Fruit fly (Drosophila melanogaster): ENCODE measurements around the gene CG9231.

Gene CG9231

DNA sequence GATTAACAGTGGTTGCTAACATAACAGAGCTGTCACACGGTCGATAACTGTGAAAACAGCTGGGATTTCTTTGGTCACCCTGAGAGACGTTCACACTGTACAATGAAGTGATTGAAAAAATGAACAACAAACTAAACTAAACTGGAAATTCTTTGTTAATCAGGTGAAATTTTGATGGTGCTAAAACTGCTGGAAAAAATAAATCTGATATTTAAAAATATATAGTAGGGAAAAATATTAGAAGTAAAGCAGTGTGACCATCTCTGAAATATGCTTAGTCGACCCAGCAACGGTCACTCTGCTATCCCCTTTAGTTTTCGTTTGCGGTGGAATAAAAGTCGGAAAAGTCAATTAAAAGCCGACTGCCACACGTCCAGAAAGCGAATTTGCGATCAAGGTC lies at the start of gene CG9231, which contains the start of gene CG9330:
TSS of gene CG9231 (minus strand) at position 25 of the 400 bp plus-strand sequence.
TSS of gene CG9330 (plus strand) at position 275 of the 400 bp plus-strand sequence.
- no peak for TF ChIP-seq CTCF (optimal IDR thresholded peaks at IDR 0.05)
- TF ChIP-seq CG8478 (optimal IDR thresholded peaks at IDR 0.05): no peak

DNA sequence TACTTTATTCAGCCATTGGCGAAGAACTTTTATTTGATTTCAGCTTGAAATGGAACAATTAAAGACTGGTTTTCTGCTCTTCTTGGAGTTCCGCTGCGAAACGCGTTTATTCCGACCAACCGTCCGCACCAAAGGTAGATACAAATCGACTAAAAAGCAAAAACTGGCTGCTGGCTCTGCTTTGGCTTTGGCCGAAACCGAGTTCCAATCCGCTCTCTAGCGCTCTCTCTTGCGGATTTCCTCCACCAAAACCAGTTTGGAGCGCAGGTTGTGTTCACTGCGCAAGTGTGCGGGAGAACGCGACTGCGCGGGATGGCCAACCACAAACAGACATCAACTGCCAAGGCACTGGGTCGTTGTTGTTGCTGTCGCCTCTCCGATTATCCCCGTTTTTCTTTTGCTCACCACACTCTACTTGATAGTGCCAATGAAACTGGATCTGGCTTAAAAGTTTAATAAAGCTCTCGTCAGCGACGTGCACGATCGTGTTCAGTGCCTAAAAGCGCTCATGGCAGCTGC lies 49.7 kb upstream of the CG9231 start, which contains the start of gene wnd:
TSS of gene wnd (minus strand) at position 306 of the 519 bp plus-strand sequence.
- no peak for TF ChIP-seq CTCF (optimal IDR thresholded peaks at IDR 0.05)
- no peak for TF ChIP-seq CG8478 (optimal IDR thresholded peaks at IDR 0.05)

DNA sequence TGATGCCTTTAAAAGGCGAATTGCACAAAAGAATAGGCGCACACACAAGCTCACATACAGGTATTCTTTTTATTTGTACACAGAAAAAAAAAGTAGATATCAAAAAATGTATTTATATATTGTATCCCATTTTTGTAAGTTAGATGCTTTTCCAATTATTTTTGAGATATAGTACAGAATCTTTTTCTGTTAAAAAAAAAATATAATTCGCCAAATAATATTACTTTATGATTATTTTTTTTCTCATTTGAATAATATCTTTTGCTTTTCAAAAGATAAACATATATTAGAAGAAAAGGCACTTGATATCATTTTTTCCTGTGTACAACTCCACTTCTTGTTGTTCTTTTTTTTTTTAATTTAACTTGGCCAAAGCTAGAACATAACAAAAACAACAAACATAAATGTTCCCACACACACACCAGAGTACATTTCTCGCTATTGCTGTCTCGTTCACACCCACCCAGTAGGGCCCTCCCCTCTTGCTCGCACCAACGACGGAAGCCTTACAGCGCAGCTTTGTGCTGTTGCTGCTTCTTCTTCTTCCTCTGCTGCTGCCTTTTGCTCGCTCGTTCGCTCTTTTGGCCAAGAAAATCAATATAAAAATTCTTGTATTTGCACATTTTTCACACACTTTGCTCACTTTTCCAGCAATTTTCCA lies 49.1 kb upstream of the CG9231 start:
- TF ChIP-seq CG8478 (optimal IDR thresholded peaks at IDR 0.05) (no peak), CTCF (optimal IDR thresholded peaks at IDR 0.05) (no peak)

DNA sequence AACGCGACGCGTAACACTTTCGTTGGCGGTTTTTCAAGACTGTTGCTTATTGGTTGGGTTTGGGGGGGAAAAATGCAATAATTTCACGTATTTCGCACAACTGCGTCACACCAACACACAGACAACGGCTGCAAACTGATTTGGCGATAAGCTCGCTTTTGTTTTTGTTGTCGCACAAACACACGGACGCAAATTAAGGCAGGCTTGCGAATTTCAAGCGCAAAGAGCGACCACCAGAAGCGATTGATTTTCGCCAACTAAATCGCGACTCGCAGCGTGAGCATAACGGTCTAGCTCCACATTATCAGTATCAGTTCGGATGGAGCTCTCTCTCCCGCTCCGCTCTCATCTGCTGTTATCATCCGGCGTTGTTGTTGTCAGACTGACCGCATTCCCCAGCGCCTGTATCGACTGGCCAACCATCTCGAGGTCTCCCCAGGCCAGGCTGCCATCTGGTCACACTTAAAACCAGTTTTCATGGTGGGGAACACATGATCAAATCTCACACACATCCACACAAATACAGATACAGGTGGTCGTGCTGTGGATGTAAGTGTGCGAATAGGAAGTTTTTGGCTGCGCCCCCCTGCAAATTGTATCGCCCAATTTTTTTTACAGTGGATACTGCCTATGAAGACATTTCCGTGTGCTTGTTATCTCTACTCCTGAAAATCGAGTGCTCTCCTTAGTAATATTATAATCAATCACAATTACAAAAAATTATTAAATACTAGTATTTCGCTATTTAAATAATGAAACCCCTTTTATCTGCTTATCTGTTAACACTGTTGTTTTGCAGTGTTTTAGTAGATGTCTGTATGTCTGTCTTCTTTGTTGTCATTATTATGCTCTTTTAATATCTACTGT lies 47.2 kb upstream of the CG9231 start:
- TF ChIP-seq CTCF (optimal IDR thresholded peaks at IDR 0.05) (no peak), CG8478 (optimal IDR thresholded peaks at IDR 0.05) (no peak)

DNA sequence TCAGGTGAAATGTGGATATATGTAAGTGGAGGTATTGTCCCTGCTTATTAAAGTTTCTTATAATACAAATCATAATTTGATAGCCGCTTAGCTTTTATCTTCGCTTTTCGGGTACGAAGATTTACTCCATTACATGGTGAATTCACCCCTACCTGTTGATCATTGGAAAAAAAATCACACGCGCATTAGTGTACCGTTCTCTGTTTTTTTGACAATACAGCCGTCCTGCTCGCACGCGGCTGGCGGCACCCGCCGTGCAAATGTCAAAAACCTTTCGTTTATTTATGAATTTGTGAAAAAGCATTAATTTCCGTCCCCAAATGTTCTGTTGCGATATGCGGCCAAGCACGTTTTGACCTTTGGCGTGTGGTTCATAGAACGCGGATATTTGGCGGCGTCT lies 46.1 kb upstream of the CG9231 start:
- TF ChIP-seq CTCF (optimal IDR thresholded peaks at IDR 0.05) (no peak), CG8478 (optimal IDR thresholded peaks at IDR 0.05) (no peak)

DNA sequence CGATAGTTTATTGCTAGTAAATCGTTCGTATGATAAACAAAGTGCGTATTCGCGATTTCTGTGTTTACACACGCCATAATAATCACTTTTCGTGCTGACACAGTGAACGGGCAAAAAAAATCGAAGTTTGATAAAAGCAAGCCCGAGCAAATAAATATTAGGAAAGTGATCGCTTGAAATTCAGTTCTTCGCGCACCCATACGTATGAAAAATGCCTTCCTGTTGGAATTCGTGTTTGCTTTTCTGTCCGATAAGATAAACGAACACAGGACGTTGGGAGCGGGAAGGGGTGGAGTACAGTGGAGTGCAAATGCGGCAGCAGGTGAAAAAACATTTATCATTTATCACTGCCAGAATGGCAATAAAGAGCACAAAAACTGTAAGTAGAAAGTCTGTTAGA lies 44.9 kb upstream of the CG9231 start:
- TF ChIP-seq CG8478 (optimal IDR thresholded peaks at IDR 0.05) (no peak), CTCF (optimal IDR thresholded peaks at IDR 0.05) (no peak)

DNA sequence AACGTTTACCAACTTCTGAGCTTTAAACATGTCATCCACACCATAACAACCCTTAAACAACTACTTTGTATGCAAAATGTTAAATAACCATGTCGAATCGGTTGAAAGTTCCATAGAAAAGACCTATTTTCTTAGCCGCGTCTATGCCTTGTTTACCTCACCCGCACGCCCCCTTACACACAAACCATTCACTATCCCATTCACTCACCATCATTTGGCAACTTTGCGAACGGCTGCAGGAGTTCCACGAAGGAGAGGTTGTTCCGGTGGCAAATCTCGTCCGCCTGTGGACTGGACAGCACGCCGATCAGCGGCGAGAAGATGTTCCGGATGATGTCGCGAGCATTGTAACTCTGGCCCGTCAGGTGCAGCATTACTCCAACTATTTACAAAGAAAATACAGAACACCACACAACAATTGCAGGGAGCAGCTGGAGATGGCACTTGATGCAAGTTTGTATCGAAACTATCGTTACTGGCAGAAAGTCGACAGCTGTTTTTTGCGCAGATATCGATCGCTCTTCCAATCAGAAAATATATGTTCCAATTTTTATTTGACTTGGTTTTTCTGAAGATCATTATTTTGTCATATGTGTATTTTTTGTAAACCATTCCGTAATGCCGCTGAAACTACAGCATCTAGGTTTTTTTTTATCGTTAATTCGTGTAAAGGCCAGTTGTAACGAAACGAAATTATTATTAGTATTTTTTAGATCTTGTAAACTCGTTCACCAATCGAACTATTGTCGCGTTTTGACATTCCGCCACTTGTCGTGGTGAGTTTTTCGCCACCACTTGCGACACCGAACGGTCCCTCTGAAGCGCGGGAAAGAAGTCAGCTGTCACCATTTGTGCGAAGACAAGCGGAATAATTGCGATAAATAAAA lies 32.5 kb upstream of the CG9231 start, which contains the start of gene asf1:
TSS of gene asf1 (plus strand) at position 823 of the 887 bp plus-strand sequence.
- no peak for TF ChIP-seq CG8478 (optimal IDR thresholded peaks at IDR 0.05)
- TF ChIP-seq CTCF (optimal IDR thresholded peaks at IDR 0.05): peak in 1 of 2 experiments; percentile 28

DNA sequence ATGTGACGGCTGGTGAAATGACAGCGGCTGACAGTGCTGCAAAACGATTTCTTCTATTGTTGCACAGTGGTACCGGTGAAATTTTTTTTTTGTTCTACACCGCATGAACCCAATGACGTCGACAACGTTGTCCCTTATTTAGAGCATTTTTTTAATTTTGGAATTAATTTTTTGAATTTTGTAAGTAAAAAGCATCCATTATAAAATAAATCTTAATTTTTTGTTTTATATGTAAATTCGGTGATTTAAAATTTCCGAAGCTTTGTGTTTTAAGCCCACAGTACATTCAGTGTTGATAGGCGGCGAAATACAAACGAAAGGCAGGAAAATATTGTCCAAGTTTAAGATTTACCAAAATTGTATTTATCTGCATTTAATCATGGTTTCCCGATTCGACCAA lies 26.4 kb upstream of the CG9231 start, which contains the start of the genes Lon and PIG-F:
TSS of gene Lon (minus strand) at position 28 of the 400 bp plus-strand sequence.
TSS of gene PIG-F (plus strand) at position 284 of the 400 bp plus-strand sequence.
- no peak for TF ChIP-seq CTCF (optimal IDR thresholded peaks at IDR 0.05)
- TF ChIP-seq CG8478 (optimal IDR thresholded peaks at IDR 0.05): no peak

DNA sequence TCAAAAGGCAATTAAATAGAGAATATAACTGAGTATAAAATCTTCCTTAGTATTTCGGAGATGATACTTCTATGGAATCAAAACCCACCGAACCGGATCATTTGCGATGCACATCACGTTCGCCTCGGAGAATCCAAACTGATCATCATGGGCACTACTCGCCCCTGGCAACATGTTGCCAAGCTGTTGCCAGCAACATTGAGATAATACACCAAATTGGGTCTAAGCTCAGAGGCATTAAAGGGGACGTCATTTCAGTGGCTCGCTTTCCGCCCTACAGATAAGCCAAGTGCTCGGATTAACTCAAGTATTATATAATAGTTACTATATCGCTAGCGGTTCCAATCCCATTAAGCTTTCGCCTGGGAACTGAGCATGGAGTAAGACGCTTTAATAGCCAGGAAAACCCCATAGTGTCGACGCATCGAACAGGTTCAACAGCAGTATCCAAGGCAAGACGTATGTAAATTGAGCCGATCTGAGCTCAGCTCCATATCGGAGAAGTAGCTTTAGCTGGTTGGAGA lies 20.2 kb upstream of the CG9231 start, which contains the start of the genes lush and CG9372:
TSS of gene lush (minus strand) at position 117 of the 524 bp plus-strand sequence.
TSS of gene CG9372 (plus strand) at position 235 of the 524 bp plus-strand sequence.
- TF ChIP-seq CTCF (optimal IDR thresholded peaks at IDR 0.05) (no peak), CG8478 (optimal IDR thresholded peaks at IDR 0.05) (no peak)

DNA sequence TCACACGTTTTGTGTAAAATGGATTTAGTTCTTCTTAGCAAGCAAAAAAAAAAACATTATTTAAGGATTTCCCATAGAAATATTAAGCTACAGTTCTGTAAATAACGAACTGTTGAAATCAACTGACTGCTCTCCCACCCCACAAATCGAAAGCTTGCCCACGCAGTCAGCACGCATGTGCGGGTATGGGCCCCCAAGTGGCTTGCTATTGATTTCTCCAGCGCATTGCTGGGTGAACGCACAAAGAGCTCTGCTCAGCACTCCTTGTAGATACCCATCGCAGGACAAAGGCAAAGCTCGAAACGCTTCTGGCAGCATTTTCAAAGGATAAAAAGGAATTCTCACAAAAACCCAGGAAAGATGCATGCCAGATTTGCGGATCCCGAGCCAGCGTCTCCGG lies 15.6 kb upstream of the CG9231 start, which contains the start of gene CG9368:
TSS of gene CG9368 (plus strand) at position 221 of the 400 bp plus-strand sequence.
- TF ChIP-seq CTCF (optimal IDR thresholded peaks at IDR 0.05): no peak
- no peak for TF ChIP-seq CG8478 (optimal IDR thresholded peaks at IDR 0.05)

DNA sequence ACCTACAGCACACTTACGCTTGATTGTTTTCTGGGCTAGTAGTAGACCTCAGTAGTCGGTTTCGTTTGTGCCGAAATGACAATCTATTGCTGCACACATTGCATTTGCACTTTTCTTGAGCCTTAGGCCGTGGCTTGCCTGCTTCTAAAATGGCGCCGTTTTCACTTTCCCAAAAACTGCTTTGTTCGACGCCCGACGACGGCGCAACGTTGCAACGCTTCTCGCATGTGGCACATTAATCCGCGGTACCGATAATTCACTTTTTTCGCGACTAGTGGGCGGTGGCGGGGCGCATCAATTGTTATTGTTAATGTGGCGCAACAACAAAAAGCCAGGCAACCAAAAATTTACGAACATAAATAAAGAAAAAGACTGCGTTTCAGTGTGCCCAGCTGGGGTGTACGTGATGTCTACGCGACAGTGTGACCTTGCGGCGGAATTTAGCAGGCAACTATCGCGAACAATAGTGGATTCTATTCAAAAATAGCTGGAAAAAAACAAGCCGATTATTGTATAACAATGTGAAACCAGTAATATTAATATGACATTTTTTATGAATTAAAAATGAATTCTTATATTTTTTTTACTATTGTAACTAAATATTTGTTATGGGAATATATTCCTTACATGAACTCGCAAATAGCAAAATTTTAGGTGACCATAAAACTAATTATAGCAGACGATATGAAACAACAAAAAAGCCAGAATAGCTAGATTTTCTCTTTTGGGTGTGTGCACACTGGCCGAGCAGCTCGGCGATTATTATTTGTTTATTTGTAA lies 12.8 kb upstream of the CG9231 start, which contains the start of the genes ash1 and Taf6:
TSS of gene ash1 (minus strand) at position 387 of the 780 bp plus-strand sequence.
TSS of gene Taf6 (plus strand) at position 720 of the 780 bp plus-strand sequence.
- TF ChIP-seq CG8478 (optimal IDR thresholded peaks at IDR 0.05) (no peak), CTCF (optimal IDR thresholded peaks at IDR 0.05) (no peak)

DNA sequence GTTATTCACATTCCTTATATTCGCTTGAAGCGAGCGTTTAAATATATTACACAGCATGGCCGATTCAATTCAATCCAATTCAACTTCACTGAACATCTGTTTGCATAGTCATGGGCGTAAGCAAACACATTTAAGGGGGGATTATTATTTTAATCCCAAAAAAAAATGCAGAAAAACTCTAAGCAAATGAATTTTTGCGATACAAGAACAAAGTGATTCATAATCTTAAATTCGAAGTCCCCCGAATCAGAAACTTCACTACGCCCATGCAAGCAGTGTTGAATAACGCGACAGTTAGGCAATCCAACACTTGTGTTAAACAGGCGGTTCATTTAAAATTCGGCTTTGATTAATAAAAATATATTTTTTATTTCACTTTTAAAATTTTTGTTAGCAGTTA lies 4.6 kb upstream of the CG9231 start, which contains the start of gene CG14100:
TSS of gene CG14100 (minus strand) at position 103 of the 400 bp plus-strand sequence.
- no peak for TF ChIP-seq CG8478 (optimal IDR thresholded peaks at IDR 0.05)
- no peak for TF ChIP-seq CTCF (optimal IDR thresholded peaks at IDR 0.05)

All from S2 (cell line).